Fruit fly (Drosophila melanogaster): ENCODE measurements around the gene CG8312.

DNA sequence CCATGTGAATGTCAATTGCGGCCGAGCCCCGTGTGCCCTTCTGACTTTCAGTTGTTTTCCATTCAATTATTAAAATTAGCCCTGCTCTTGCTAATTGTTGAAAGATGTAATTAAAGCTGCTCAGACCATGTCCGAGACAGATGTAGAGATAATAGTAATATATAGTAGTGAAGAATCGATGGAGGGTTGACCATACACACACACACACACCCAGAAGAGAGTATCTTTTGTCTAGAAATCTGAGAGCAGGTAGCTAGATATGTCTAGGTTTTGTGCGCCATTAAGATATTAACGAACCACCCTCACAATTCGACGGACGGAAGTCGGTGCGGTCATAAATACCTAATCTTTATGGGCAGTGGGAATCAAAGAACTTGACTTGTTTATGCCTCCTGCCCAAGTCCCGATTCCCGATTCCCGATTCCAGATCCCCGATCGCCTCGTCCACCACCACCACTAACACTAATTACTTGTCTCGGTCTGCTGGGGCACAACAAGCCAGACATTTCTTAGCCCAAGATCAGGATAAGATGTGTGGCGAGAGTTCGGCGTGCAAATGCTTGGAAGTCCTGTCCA lies 13.4 kb downstream of the CG8312 start:
- no peak for TF ChIP-seq tj (GFP tag; optimal IDR thresholded peaks at IDR 0.05)
- TF ChIP-seq CG33017 (tag; optimal IDR thresholded peaks at IDR 0.05), result no peak
- no peak for TF ChIP-seq kay (GFP tag; ENCODE audit: borderline replicate concordance)
- TF ChIP-seq cic (GFP tag; optimal IDR thresholded peaks at IDR 0.05), result no peak
- TF ChIP-seq pad (GFP tag; optimal IDR thresholded peaks at IDR 0.05), result no peak
- TF ChIP-seq Hr96 (GFP tag; optimal IDR thresholded peaks at IDR 0.05), result no peak
- no peak for TF ChIP-seq CG12768 (GFP tag; optimal IDR thresholded peaks at IDR 0.05)
- TF ChIP-seq CG11617 (GFP tag; optimal IDR thresholded peaks at IDR 0.05), result no peak
- TF ChIP-seq Crg-1 (GFP tag; optimal IDR thresholded peaks at IDR 0.05), result no peak
